Worm (Caenorhabditis elegans): ENCODE results near the gene ets-7.
A peak's percentile ranks its signal among the peaks of the same experiment; 100 is the strongest.

ets-7 gene

ce11 chrV:7598269-7598668 is 39.7 kb upstream of the ets-7 start, which contains the start of gene C50E3.7:
C50E3.7 (minus strand) TSS chrV:7598369.
- no peak for TF ChIP-seq gmeb-1 (tag; optimal IDR thresholded peaks at IDR 0.05)
- no peak for TF ChIP-seq fos-1 (tag; optimal IDR thresholded peaks at IDR 0.05)
- no peak for TF ChIP-seq R02D3.7 (tag; optimal IDR thresholded peaks at IDR 0.05)
- TF ChIP-seq peb-1 (tag; optimal IDR thresholded peaks at IDR 0.05), result no peak

ce11 chrV:7595132-7595531 is 36.5 kb upstream of the ets-7 start:
- TF ChIP-seq fos-1 (tag; optimal IDR thresholded peaks at IDR 0.05), result no peak
- TF ChIP-seq ZK546.5 (tag; optimal IDR thresholded peaks at IDR 0.05), result no peak
- TF ChIP-seq elt-1 (tag; optimal IDR thresholded peaks at IDR 0.05), result no peak
- TF ChIP-seq snpc-4 (tag; optimal IDR thresholded peaks at IDR 0.05), result peak; percentile 24
- no peak for TF ChIP-seq ceh-16 (tag; optimal IDR thresholded peaks at IDR 0.05)

ce11 chrV:7590454-7590853 is 31.9 kb upstream of the ets-7 start, which contains the start of gene C50E3.6:
C50E3.6 (minus strand) TSS chrV:7590554.
- TF ChIP-seq ztf-4 (tag; optimal IDR thresholded peaks at IDR 0.05) (no peak), skn-1 (tag; optimal IDR thresholded peaks at IDR 0.05) (no peak), elt-1 (tag; optimal IDR thresholded peaks at IDR 0.05) (no peak), unc-39 (tag; optimal IDR thresholded peaks at IDR 0.05) (no peak), sma-3 (GFP tag; optimal IDR thresholded peaks at IDR 0.05) (no peak), elt-3 (tag; optimal IDR thresholded peaks at IDR 0.05) (no peak), nhr-10 (tag; optimal IDR thresholded peaks at IDR 0.05) (no peak), ama-1 (optimal IDR thresholded peaks at IDR 0.05) (no peak), nhr-6 (tag; optimal IDR thresholded peaks at IDR 0.05) (no peak), egl-27 (tag; optimal IDR thresholded peaks at IDR 0.05) (no peak), C34F6.9 (tag; optimal IDR thresholded peaks at IDR 0.05) (no peak), F13H6.1 (tag; optimal IDR thresholded peaks at IDR 0.05) (no peak), unc-55 (GFP tag; optimal IDR thresholded peaks at IDR 0.05) (no peak), ztf-1 (GFP tag; conservative IDR thresholded peaks at IDR 0.05) (no peak), ceh-82 (tag; optimal IDR thresholded peaks at IDR 0.05) (no peak), nhr-77 (tag; optimal IDR thresholded peaks at IDR 0.05) (no peak), alr-1 (tag; optimal IDR thresholded peaks at IDR 0.05) (no peak), sma-9 (GFP tag; optimal IDR thresholded peaks at IDR 0.05) (no peak), sma-9 (tag; optimal IDR thresholded peaks at IDR 0.05) (no peak)

- no peak for TF ChIP-seq nhr-237 (tag; optimal IDR thresholded peaks at IDR 0.05)
- TF ChIP-seq ztf-1 (GFP tag; conservative IDR thresholded peaks at IDR 0.05), result no peak
- TF ChIP-seq nhr-12 (tag; optimal IDR thresholded peaks at IDR 0.05), result no peak
- no peak for TF ChIP-seq alr-1 (tag; optimal IDR thresholded peaks at IDR 0.05)
- TF ChIP-seq snpc-4 (tag; optimal IDR thresholded peaks at IDR 0.05), result peak; percentile 30
- no peak for TF ChIP-seq nhr-77 (tag; optimal IDR thresholded peaks at IDR 0.05)
- TF ChIP-seq nhr-23 (tag; optimal IDR thresholded peaks at IDR 0.05), result no peak
- no peak for TF ChIP-seq lin-11 (tag; optimal IDR thresholded peaks at IDR 0.05)
- TF ChIP-seq ztf-4 (tag; optimal IDR thresholded peaks at IDR 0.05), result no peak
- peak; percentile 13 for TF ChIP-seq fos-1 (tag; optimal IDR thresholded peaks at IDR 0.05)
- TF ChIP-seq nhr-6 (tag; optimal IDR thresholded peaks at IDR 0.05), result peak; percentile 31
- TF ChIP-seq unc-62 (GFP tag; optimal IDR thresholded peaks at IDR 0.05), result no peak
- no peak for TF ChIP-seq mab-5 (tag; optimal IDR thresholded peaks at IDR 0.05)
- peak; percentile 82 for TF ChIP-seq C34F6.9 (tag; optimal IDR thresholded peaks at IDR 0.05)
- no peak for TF ChIP-seq ceh-16 (tag; optimal IDR thresholded peaks at IDR 0.05)
- no peak for TF ChIP-seq elt-1 (tag; optimal IDR thresholded peaks at IDR 0.05)
- no peak for TF ChIP-seq nhr-25 (tag; optimal IDR thresholded peaks at IDR 0.05)
- no peak for TF ChIP-seq ZK546.5 (tag; optimal IDR thresholded peaks at IDR 0.05)
- TF ChIP-seq ama-1 (optimal IDR thresholded peaks at IDR 0.05), result no peak
- no peak for TF ChIP-seq aly-2 (tag; optimal IDR thresholded peaks at IDR 0.05)
- TF ChIP-seq ztf-11 (tag; optimal IDR thresholded peaks at IDR 0.05), result no peak
- TF ChIP-seq crh-2 (tag; optimal IDR thresholded peaks at IDR 0.05), result peak; percentile 64
- peak; percentile 57 for TF ChIP-seq sma-9 (GFP tag; optimal IDR thresholded peaks at IDR 0.05)
- TF ChIP-seq sma-9 (tag; optimal IDR thresholded peaks at IDR 0.05), result no peak
- no peak for TF ChIP-seq egl-27 (tag; optimal IDR thresholded peaks at IDR 0.05)
- TF ChIP-seq gmeb-1 (tag; optimal IDR thresholded peaks at IDR 0.05), result peak; percentile 74
- TF ChIP-seq nhr-21 (tag; optimal IDR thresholded peaks at IDR 0.05), result no peak
- TF ChIP-seq skn-1 (tag; optimal IDR thresholded peaks at IDR 0.05), result no peak
- peak; percentile 26 to 82 for TF ChIP-seq lsy-2 (tag; optimal IDR thresholded peaks at IDR 0.05)
- peak; percentile 60 for TF ChIP-seq sma-3 (GFP tag; optimal IDR thresholded peaks at IDR 0.05)
- no peak for TF ChIP-seq blmp-1 (tag; optimal IDR thresholded peaks at IDR 0.05; ENCODE audit: insufficient read depth)
- no peak for TF ChIP-seq mbf-1 (tag; optimal IDR thresholded peaks at IDR 0.05)
- TF ChIP-seq lin-39 (tag; optimal IDR thresholded peaks at IDR 0.05), result no peak
- peak; percentile 81 for TF ChIP-seq unc-55 (GFP tag; optimal IDR thresholded peaks at IDR 0.05)
- no peak for TF ChIP-seq ceh-82 (tag; optimal IDR thresholded peaks at IDR 0.05)
- TF ChIP-seq R02D3.7 (tag; optimal IDR thresholded peaks at IDR 0.05), result no peak
- TF ChIP-seq F13H6.1 (tag; optimal IDR thresholded peaks at IDR 0.05), result peak; percentile 35
- no peak for TF ChIP-seq zag-1 (tag; optimal IDR thresholded peaks at IDR 0.05)
- TF ChIP-seq lin-13 (GFP tag; optimal IDR thresholded peaks at IDR 0.05), result no peak
- no peak for TF ChIP-seq unc-39 (tag; optimal IDR thresholded peaks at IDR 0.05)
- no peak for TF ChIP-seq Y55F3AM.14 (GFP tag; optimal IDR thresholded peaks at IDR 0.05)
- TF ChIP-seq sem-4 (tag; optimal IDR thresholded peaks at IDR 0.05), result peak; percentile 63
- no peak for TF ChIP-seq dmd-4 (tag; optimal IDR thresholded peaks at IDR 0.05)
- no peak for TF ChIP-seq nhr-10 (tag; optimal IDR thresholded peaks at IDR 0.05)
Observed at ce11 chrV:7587637-7588036, 29.0 kb upstream of the ets-7 start, which contains the start of the genes F19F10.11 and C50E3.5. F19F10.11 (minus strand) TSS chrV:7587704. C50E3.5 (plus strand) TSS chrV:7587996.
